Worm (Caenorhabditis elegans): ENCODE data around the gene lev-9.

The lev-9 gene

ce11 chrX:6259081-6259480 lies 32.5 kb downstream of the lev-9 start:
- TF ChIP-seq dmd-9 (GFP tag; IDR thresholded peaks at IDR 0.05) = no peak
- peak; percentile 36 for TF ChIP-seq hlh-30 (tag; optimal IDR thresholded peaks at IDR 0.05; ENCODE audit: insufficient read depth)
- peak; percentile 14 for TF ChIP-seq nhr-11 (tag; optimal IDR thresholded peaks at IDR 0.05)
- no peak for TF ChIP-seq daf-12 (tag; optimal IDR thresholded peaks at IDR 0.05)
- peak in 1 of 2 experiments; percentile 14 for TF ChIP-seq lsy-2 (tag; optimal IDR thresholded peaks at IDR 0.05)
- peak; percentile 69 for TF ChIP-seq aha-1 (tag)
- TF ChIP-seq daf-16 (GFP tag; optimal IDR thresholded peaks at IDR 0.05) = peak in 1 of 2 experiments; percentile 3
- TF ChIP-seq daf-16 (tag; optimal IDR thresholded peaks at IDR 0.05) = no peak
- no peak for TF ChIP-seq ama-1 (optimal IDR thresholded peaks at IDR 0.05)

ce11 chrX:6258409-6258808 lies 33.1 kb downstream of the lev-9 start:
- no peak for TF ChIP-seq nhr-28 (tag; optimal IDR thresholded peaks at IDR 0.05)
- TF ChIP-seq nhr-76 (tag; optimal IDR thresholded peaks at IDR 0.05) = no peak
- no peak for TF ChIP-seq mes-2 (tag; optimal IDR thresholded peaks at IDR 0.05; ENCODE audit: poor library complexity, severe bottlenecking)
- no peak for TF ChIP-seq fkh-10 (GFP tag; optimal IDR thresholded peaks at IDR 0.05)
- TF ChIP-seq nhr-102 (tag; optimal IDR thresholded peaks at IDR 0.05) = no peak
- TF ChIP-seq vab-7 (GFP tag; IDR thresholded peaks at IDR 0.05) = no peak
- no peak for TF ChIP-seq ceh-82 (tag; optimal IDR thresholded peaks at IDR 0.05)
- no peak for TF ChIP-seq daf-16 (GFP tag; optimal IDR thresholded peaks at IDR 0.05)
- TF ChIP-seq daf-16 (tag; optimal IDR thresholded peaks at IDR 0.05) = no peak
- no peak for TF ChIP-seq jun-1 (tag; optimal IDR thresholded peaks at IDR 0.05)
- no peak for TF ChIP-seq nhr-111 (GFP tag; optimal IDR thresholded peaks at IDR 0.05)
- no peak for TF ChIP-seq madf-5 (GFP tag; IDR thresholded peaks at IDR 0.05)
- no peak for TF ChIP-seq lin-15B (tag; optimal IDR thresholded peaks at IDR 0.05)
- TF ChIP-seq D1046.2 (GFP tag; IDR thresholded peaks at IDR 0.05) = no peak

ce11 chrX:6256969-6257368 lies 34.6 kb downstream of the lev-9 start:
- TF ChIP-seq ceh-82 (tag; optimal IDR thresholded peaks at IDR 0.05) (no peak), zfp-2 (tag; optimal IDR thresholded peaks at IDR 0.05) (no peak), dmd-8 (GFP tag; IDR thresholded peaks at IDR 0.05) (no peak), F49E8.2 (tag; optimal IDR thresholded peaks at IDR 0.05; ENCODE audit: borderline replicate concordance) (no peak), dve-1 (tag; optimal IDR thresholded peaks at IDR 0.05; ENCODE audit: insufficient read depth) (peak; percentile 70), hlh-30 (tag; optimal IDR thresholded peaks at IDR 0.05; ENCODE audit: insufficient read depth) (peak; percentile 8), aha-1 (tag) (peak; percentile 92), lsy-2 (tag; optimal IDR thresholded peaks at IDR 0.05) (peak in 1 of 2 experiments; percentile 8), daf-16 (GFP tag; optimal IDR thresholded peaks at IDR 0.05) (no peak), daf-16 (tag; optimal IDR thresholded peaks at IDR 0.05) (peak; percentile 91), hlh-11 (tag; optimal IDR thresholded peaks at IDR 0.05) (peak; percentile 4), nhr-28 (tag; optimal IDR thresholded peaks at IDR 0.05) (peak; percentile 32)

- TF ChIP-seq nhr-102 (tag; optimal IDR thresholded peaks at IDR 0.05) (no peak), spr-3 (GFP tag; optimal IDR thresholded peaks at IDR 0.05) (no peak), rbr-2 (tag; optimal IDR thresholded peaks at IDR 0.05) (no peak), mes-2 (tag; optimal IDR thresholded peaks at IDR 0.05; ENCODE audit: poor library complexity, severe bottlenecking) (peak; percentile 40), ces-1 (GFP tag; optimal IDR thresholded peaks at IDR 0.05) (no peak), unc-62 (GFP tag; optimal IDR thresholded peaks at IDR 0.05 in 1 of 2) (peak in 1 of 2 experiments; percentile 56), unc-62 (tag; optimal IDR thresholded peaks at IDR 0.05) (no peak), ceh-82 (tag; optimal IDR thresholded peaks at IDR 0.05) (no peak), gei-8 (GFP tag; optimal IDR thresholded peaks at IDR 0.05) (no peak), snpc-4 (tag; optimal IDR thresholded peaks at IDR 0.05) (no peak), lin-13 (GFP tag; optimal IDR thresholded peaks at IDR 0.05) (no peak), nhr-48 (tag; optimal IDR thresholded peaks at IDR 0.05) (peak; percentile 17), lin-39 (tag; optimal IDR thresholded peaks at IDR 0.05) (no peak), nhr-10 (tag; optimal IDR thresholded peaks at IDR 0.05) (no peak), Y75B8A.6 (GFP tag; IDR thresholded peaks at IDR 0.05) (no peak), snpc-1.2 (GFP tag; IDR thresholded peaks at IDR 0.05) (no peak), mdl-1 (tag; optimal IDR thresholded peaks at IDR 0.05) (no peak), hlh-11 (tag; optimal IDR thresholded peaks at IDR 0.05) (peak; percentile 63), mxl-2 (GFP tag; conservative IDR thresholded peaks at IDR 0.05) (no peak), saeg-2 (GFP tag; IDR thresholded peaks at IDR 0.05) (no peak), nhr-41 (GFP tag; IDR thresholded peaks at IDR 0.05) (no peak), zip-11 (GFP tag; IDR thresholded peaks at IDR 0.05) (no peak), madf-5 (GFP tag; IDR thresholded peaks at IDR 0.05) (no peak), arid-1 (GFP tag; conservative IDR thresholded peaks at IDR 0.05) (no peak), F10B5.3 (tag; optimal IDR thresholded peaks at IDR 0.05) (no peak), mep-1 (tag; optimal IDR thresholded peaks at IDR 0.05) (no peak)
These were observed 35.1 kb downstream of the lev-9 start for ce11 chrX:6256430-6256829.
